Worm (Caenorhabditis elegans) whole organism, midembryonic: ENCODE measurements around the gene Y71H2AL.2.

Experiments
- flt-1 ChIP-seq: fragments of 200-800 bp; sonication (Bioruptor generic); IDR thresholded peaks from 2 replicates; pipeline ENCODE4 v1.3.6; 2022; ENCODE audit warnings: missing genetic modification characterization, missing compliant biosample characterization
- tab-1 ChIP-seq: fragments of 200-800 bp; sonication (Bioruptor generic); IDR thresholded peaks from 2 replicates; pipeline ENCODE4 v1.3.6; 2022; ENCODE audit warnings: missing genetic modification characterization, missing compliant biosample characterization
- ztf-23 ChIP-seq: fragments of 200-800 bp; sonication (Bioruptor generic); IDR thresholded peaks from 2 replicates; pipeline ENCODE4 v1.3.6; 2022; ENCODE audit warnings: missing genetic modification reagents, missing genetic modification characterization, missing compliant biosample characterization
- ztf-29 ChIP-seq: fragments of 200-800 bp; sonication (Bioruptor generic); IDR thresholded peaks from 2 replicates; pipeline ENCODE4 v1.3.6; 2022; ENCODE audit warnings: missing genetic modification reagents, missing genetic modification characterization, missing compliant biosample characterization

- no peak for TF ChIP-seq flt-1 (GFP tag; lab: Robert Waterston, UW)
- no peak for TF ChIP-seq ztf-23 (GFP tag; lab: Robert Waterston, UW)
- TF ChIP-seq ztf-29, result no peak
- no peak for TF ChIP-seq tab-1
Observed at ce11 chrIII:2681559-2681958, 4.6 kb upstream of the Y71H2AL.2 start.
